Worm (Caenorhabditis elegans) whole organism, L3 larva: Measurements from ENCODE around the gene olrn-1.

Experiments used
- R02D3.7 ChIP-seq: fragments of 150-350 bp; optimal IDR thresholded peaks from 2 replicates; lab custom pipeline; 2014; ENCODE audit warnings: missing biosample characterization, missing genetic modification characterization
- ZK546.5 ChIP-seq: sonication (generic microtip); optimal IDR thresholded peaks from 2 replicates; lab custom pipeline; 2017; ENCODE audit warnings: missing biosample characterization, missing genetic modification characterization
- aly-2 ChIP-seq: fragments of 150-350 bp; optimal IDR thresholded peaks from 2 replicates; lab custom pipeline; 2014; ENCODE audit warnings: missing biosample characterization, missing genetic modification characterization
- ceh-16 ChIP-seq: sonication (generic microtip); optimal IDR thresholded peaks from 2 replicates; lab custom pipeline; 2017; ENCODE audit warnings: missing biosample characterization, missing genetic modification characterization
- ceh-28 ChIP-seq: fragments of 150-350 bp; optimal IDR thresholded peaks from 2 replicates; lab custom pipeline; 2014; ENCODE audit warnings: missing biosample characterization, missing genetic modification reagents, missing genetic modification characterization
- ceh-82 ChIP-seq: fragments of 150-350 bp; optimal IDR thresholded peaks from 2 replicates; lab custom pipeline; 2014; ENCODE audit warnings: missing biosample characterization, missing genetic modification characterization
- daf-12 ChIP-seq: fragments of 150-350 bp; optimal IDR thresholded peaks from 2 replicates; lab custom pipeline; 2014; ENCODE audit warnings: missing biosample characterization, missing genetic modification reagents, missing genetic modification characterization
- egl-27 ChIP-seq: sonication (generic microtip); optimal IDR thresholded peaks from 4 replicates; lab custom pipeline; 2017; ENCODE audit warnings: missing biosample characterization, missing genetic modification reagents, missing genetic modification characterization
- egl-5 ChIP-seq: fragments of 150-350 bp; optimal IDR thresholded peaks from 2 replicates; lab custom pipeline; 2017; ENCODE audit warnings: missing biosample characterization, missing genetic modification reagents, missing genetic modification characterization, inconsistent platforms
- elt-2 ChIP-seq: sonication (generic microtip); optimal IDR thresholded peaks from 2 replicates; lab custom pipeline; 2016; ENCODE audit warnings: missing genetic modification reagents, mild to moderate bottlenecking, missing genetic modification characterization, missing compliant biosample characterization
- elt-3 ChIP-seq, 3 experiments: fragments of 150-350 bp in 1 of 3; sonication (generic microtip) in 2 of 3; optimal IDR thresholded peaks; 2 replicates in 2 of 3; 4 replicates in 1 of 3; lab custom pipeline; 2014 to 2017; ENCODE audit warnings: missing biosample characterization in 3 of 3, missing genetic modification characterization in 3 of 3
- eor-1 ChIP-seq, 2 experiments: fragments of 150-350 bp; optimal IDR thresholded peaks; 2 replicates each; lab custom pipeline; 2014 to 2018; ENCODE audit warnings: missing biosample characterization in 2 of 2, missing genetic modification characterization in 2 of 2
- fkh-10 ChIP-seq: sonication (generic microtip); optimal IDR thresholded peaks from 2 replicates; lab custom pipeline; 2017; ENCODE audit warnings: missing biosample characterization, missing genetic modification reagents, missing genetic modification characterization
- fos-1 ChIP-seq: fragments of 150-350 bp; optimal IDR thresholded peaks from 2 replicates; lab custom pipeline; 2014; ENCODE audit warnings: missing biosample characterization, missing genetic modification characterization
- hmg-11 ChIP-seq: sonication (generic microtip); optimal IDR thresholded peaks from 2 replicates; lab custom pipeline; 2016; ENCODE audit warnings: missing genetic modification characterization, missing compliant biosample characterization
- jun-1 ChIP-seq: fragments of 150-350 bp; optimal IDR thresholded peaks from 2 replicates; lab custom pipeline; 2014; ENCODE audit warnings: missing biosample characterization, missing genetic modification reagents, missing genetic modification characterization
- lin-15B ChIP-seq: fragments of 150-350 bp; optimal IDR thresholded peaks from 2 replicates; lab custom pipeline; 2014; ENCODE audit warnings: missing biosample characterization, missing genetic modification characterization
- lsy-12 ChIP-seq: sonication (generic microtip); optimal IDR thresholded peaks from 2 replicates; lab custom pipeline; 2016; ENCODE audit warnings: mild to moderate bottlenecking, missing genetic modification characterization, missing compliant biosample characterization
- mdl-1 ChIP-seq: fragments of 150-350 bp; optimal IDR thresholded peaks from 2 replicates; lab custom pipeline; 2014; ENCODE audit warnings: missing biosample characterization, missing genetic modification characterization
- nhr-11 ChIP-seq: fragments of 150-350 bp; optimal IDR thresholded peaks from 2 replicates; lab custom pipeline; 2014; ENCODE audit warnings: missing biosample characterization, missing genetic modification characterization
- nhr-12 ChIP-seq: fragments of 150-350 bp; optimal IDR thresholded peaks from 2 replicates; lab custom pipeline; 2014; ENCODE audit warnings: missing biosample characterization, missing genetic modification characterization
- nhr-237 ChIP-seq: fragments of 150-350 bp; optimal IDR thresholded peaks from 2 replicates; lab custom pipeline; 2014; ENCODE audit warnings: missing biosample characterization, missing genetic modification characterization
- nhr-28 ChIP-seq: fragments of 150-350 bp; optimal IDR thresholded peaks from 2 replicates; lab custom pipeline; 2014; ENCODE audit warnings: missing biosample characterization, missing genetic modification characterization
- nhr-43 ChIP-seq: sonication (generic microtip); optimal IDR thresholded peaks from 2 replicates; lab custom pipeline; 2016; ENCODE audit warnings: mild to moderate bottlenecking, missing genetic modification characterization, missing compliant biosample characterization; ENCODE audit not compliant: poor library complexity, severe bottlenecking
- nhr-67 ChIP-seq: fragments of 150-350 bp; optimal IDR thresholded peaks from 2 replicates; lab custom pipeline; 2014; ENCODE audit warnings: missing biosample characterization, missing genetic modification characterization
- nhr-76 ChIP-seq: fragments of 150-350 bp; sonication (generic microtip); optimal IDR thresholded peaks from 5 replicates; lab custom pipeline; 2014; ENCODE audit warnings: missing biosample characterization, missing genetic modification characterization
- pha-4 ChIP-seq: fragments of 150-350 bp; optimal IDR thresholded peaks from 2 replicates; lab custom pipeline; 2014; ENCODE audit warnings: missing biosample characterization, missing genetic modification reagents, missing genetic modification characterization
- pqm-1 ChIP-seq: fragments of 150-350 bp; optimal IDR thresholded peaks from 2 replicates; lab custom pipeline; 2017; ENCODE audit warnings: missing biosample characterization, missing genetic modification characterization, inconsistent platforms
- sea-2 ChIP-seq: fragments of 150-350 bp; sonication (generic microtip); optimal IDR thresholded peaks from 4 replicates; lab custom pipeline; 2014; ENCODE audit warnings: missing biosample characterization, missing genetic modification reagents, missing genetic modification characterization
- skn-1 ChIP-seq: fragments of 150-350 bp; optimal IDR thresholded peaks from 2 replicates; lab custom pipeline; 2014; ENCODE audit warnings: missing biosample characterization, missing genetic modification characterization
- unc-39 ChIP-seq: sonication (generic microtip); optimal IDR thresholded peaks from 4 replicates; lab custom pipeline; 2017; ENCODE audit warnings: missing biosample characterization, missing genetic modification characterization
- zag-1 ChIP-seq: fragments of 150-350 bp; optimal IDR thresholded peaks from 2 replicates; lab custom pipeline; 2014; ENCODE audit warnings: missing biosample characterization, missing genetic modification characterization
- ztf-11 ChIP-seq: fragments of 150-350 bp; optimal IDR thresholded peaks from 2 replicates; lab custom pipeline; 2014; ENCODE audit warnings: missing biosample characterization, missing genetic modification characterization

Gene olrn-1

ce11 chrX:15545485-15545884 is 8.0 kb downstream of the olrn-1 start:
- TF ChIP-seq nhr-11 (tag; lab: Kevin White, UChicago), result no peak
- TF ChIP-seq hmg-11 (tag; lab: Kevin White, UChicago), result no peak
- TF ChIP-seq elt-3 (tag; optimal IDR thresholded peaks at IDR 0.05; lab: Kevin White, UChicago), result no peak
- no peak for TF ChIP-seq aly-2 (tag; lab: Kevin White, UChicago)
- TF ChIP-seq pqm-1, result no peak
- TF ChIP-seq ceh-82 (tag; lab: Kevin White, UChicago), result no peak
- TF ChIP-seq, all 47 proteins: peak for 0

DNA sequence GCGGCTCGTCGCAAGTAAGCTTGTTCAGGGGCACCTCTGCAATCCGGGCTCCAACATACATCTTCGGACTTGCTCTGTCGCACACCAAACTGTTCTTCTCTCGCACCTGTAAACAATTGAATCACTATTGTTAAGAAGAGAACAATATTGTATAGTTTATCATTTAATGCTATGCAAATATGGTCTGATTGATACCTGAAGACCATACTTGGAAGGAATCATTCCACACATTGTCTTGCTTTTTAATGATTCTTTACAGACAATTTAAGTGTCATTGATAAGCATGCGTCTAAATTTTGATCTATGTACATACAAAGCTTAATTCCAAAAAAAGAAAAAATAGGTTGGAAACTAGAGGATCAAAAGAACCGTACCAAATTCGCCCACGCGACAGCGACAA is 9.5 kb downstream of the olrn-1 start:
- TF ChIP-seq nhr-11 (tag; lab: Kevin White, UChicago), result no peak
- TF ChIP-seq pha-4, result peak; percentile 10
- peak; percentile 95 for TF ChIP-seq pqm-1
- TF ChIP-seq elt-2, result peak; percentile 48
- no peak for TF ChIP-seq eor-1 (tag; optimal IDR thresholded peaks at IDR 0.05; lab: Kevin White, UChicago)
- TF ChIP-seq, all 47 proteins: peak for 3

ce11 chrX:15547896-15548295 is 10.4 kb downstream of the olrn-1 start:
- TF ChIP-seq ztf-11 (tag; lab: Kevin White, UChicago) (no peak), zag-1 (tag; lab: Kevin White, UChicago) (no peak), egl-27 (no peak), skn-1 (no peak), elt-2 (no peak), nhr-11 (tag; lab: Kevin White, UChicago) (no peak), nhr-28 (tag; lab: Kevin White, UChicago) (no peak), nhr-76 (tag; lab: Kevin White, UChicago) (no peak), lsy-12 (tag; lab: Kevin White, UChicago) (no peak), R02D3.7 (no peak), hmg-11 (tag; lab: Kevin White, UChicago) (no peak), nhr-237 (tag; lab: Kevin White, UChicago) (no peak), fkh-10 (GFP tag; lab: Kevin White, UChicago) (no peak), ceh-28 (no peak), ZK546.5 (no peak)

DNA sequence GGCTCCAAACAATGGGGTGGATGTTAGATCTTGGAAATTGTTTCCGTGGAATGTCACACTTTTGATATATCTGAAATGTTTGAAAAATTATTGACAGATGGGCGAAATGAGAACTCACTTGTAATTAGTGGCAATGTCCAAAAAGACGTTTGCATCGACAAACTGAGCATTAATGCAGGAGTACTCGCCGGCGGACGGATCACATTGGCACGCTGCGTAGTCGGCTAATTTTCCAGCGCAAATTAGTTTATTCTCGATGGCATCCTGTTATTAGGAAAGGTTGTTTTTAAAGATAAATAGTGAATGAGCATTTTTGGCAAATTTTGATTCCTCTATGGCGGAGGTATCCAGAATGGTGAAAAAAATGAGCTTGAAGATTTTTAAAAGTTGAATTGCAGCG is 13.3 kb downstream of the olrn-1 start:
- no peak for TF ChIP-seq nhr-43 (tag; lab: Kevin White, UChicago)
- no peak for TF ChIP-seq fos-1 (tag; lab: Kevin White, UChicago)
- TF ChIP-seq elt-2, result no peak
- no peak for TF ChIP-seq sea-2 (GFP tag; lab: Kevin White, UChicago)
- TF ChIP-seq daf-12 (tag; lab: Kevin White, UChicago), result no peak
- no peak for TF ChIP-seq ZK546.5
- TF ChIP-seq nhr-67 (tag; lab: Kevin White, UChicago), result no peak
- no peak for TF ChIP-seq aly-2 (tag; lab: Kevin White, UChicago)
- no peak for TF ChIP-seq mdl-1 (tag; lab: Kevin White, UChicago)
- no peak for TF ChIP-seq pha-4
- TF ChIP-seq lin-15B (tag; lab: Kevin White, UChicago), result no peak
- no peak for TF ChIP-seq nhr-12
- TF ChIP-seq egl-5 (tag; lab: Kevin White, UChicago), result no peak
- TF ChIP-seq lsy-12 (tag; lab: Kevin White, UChicago), result no peak
- TF ChIP-seq nhr-237 (tag; lab: Kevin White, UChicago), result no peak

DNA sequence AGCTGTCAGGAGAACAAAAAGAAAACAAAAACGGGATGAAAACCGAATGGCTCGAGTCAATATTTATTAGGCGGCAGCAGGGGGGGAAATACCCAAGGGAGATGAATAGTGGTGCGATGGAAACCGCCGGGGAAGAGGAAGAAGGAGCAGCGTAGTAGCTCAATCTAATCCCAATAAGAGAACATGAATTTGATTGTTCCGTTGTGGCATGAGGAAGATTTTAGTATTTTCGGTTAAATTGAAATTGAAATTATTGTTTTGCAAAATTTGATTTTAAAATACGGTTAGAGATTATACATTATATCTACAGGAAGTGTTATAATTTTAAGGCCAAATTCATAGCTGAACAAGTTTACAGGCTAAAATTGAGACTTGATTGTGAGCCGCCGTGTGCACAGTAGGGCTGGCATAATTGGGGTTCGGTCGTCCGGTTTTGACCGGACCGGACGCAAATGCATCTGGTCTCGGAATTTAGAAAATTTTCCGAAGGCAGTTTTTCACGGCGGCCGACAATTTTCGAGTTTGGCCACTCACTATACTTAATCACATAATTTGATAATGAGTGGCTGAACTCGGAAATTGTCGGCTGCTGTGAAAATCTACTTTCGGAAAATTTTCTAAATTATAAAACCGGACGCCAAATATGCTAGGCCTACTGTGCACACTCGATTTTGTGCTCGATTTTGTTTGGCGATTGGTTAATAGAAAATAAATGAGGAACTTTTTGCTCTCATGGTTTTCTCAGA is 14.7 kb downstream of the olrn-1 start:
- TF ChIP-seq nhr-76 (tag; lab: Kevin White, UChicago) (no peak), daf-12 (tag; lab: Kevin White, UChicago) (no peak), ztf-11 (tag; lab: Kevin White, UChicago) (no peak), ceh-28 (no peak), jun-1 (tag; lab: Kevin White, UChicago) (no peak), unc-39 (tag; lab: Kevin White, UChicago) (no peak), egl-5 (tag; lab: Kevin White, UChicago) (no peak), hmg-11 (tag; lab: Kevin White, UChicago) (no peak), eor-1 (tag; optimal IDR thresholded peaks at IDR 0.05; lab: Kevin White, UChicago) (no peak), elt-2 (no peak), nhr-67 (tag; lab: Kevin White, UChicago) (no peak), lsy-12 (tag; lab: Kevin White, UChicago) (no peak), ceh-16 (no peak), nhr-237 (tag; lab: Kevin White, UChicago) (no peak)
